Worm (Caenorhabditis elegans) whole organism, L4 larva: ENCODE results near the gene Y17D7C.6.
A peak's percentile ranks its signal among the peaks of the same experiment; 100 is the strongest.

Source experiments
- D1046.2 ChIP-seq: fragments of 200-800 bp; sonication (Bioruptor generic); IDR thresholded peaks from 2 replicates; pipeline ENCODE4 v1.3.6; 2022; ENCODE audit warnings: missing genetic modification characterization, missing compliant biosample characterization
- F26F4.8 ChIP-seq: fragments of 200-800 bp; sonication (Bioruptor generic); conservative IDR thresholded peaks from 2 replicates; pipeline ENCODE4 v1.3.6; 2022; ENCODE audit warnings: missing genetic modification characterization, missing compliant biosample characterization
- F49E8.2 ChIP-seq: sonication (generic microtip); optimal IDR thresholded peaks from 2 replicates; lab custom pipeline; 2016; ENCODE audit warnings: missing compliant biosample characterization, mild to moderate bottlenecking, missing genetic modification characterization, borderline replicate concordance
- Y48G9A.11 ChIP-seq: fragments of 200-800 bp; sonication (Bioruptor generic); IDR thresholded peaks from 2 replicates; pipeline ENCODE4 v1.3.6; 2022; ENCODE audit warnings: missing genetic modification reagents, missing genetic modification characterization, missing compliant biosample characterization
- ZK337.2 ChIP-seq: fragments of 200-800 bp; sonication (Bioruptor generic); IDR thresholded peaks from 2 replicates; pipeline ENCODE4 v1.3.6; 2022; ENCODE audit warnings: missing genetic modification reagents, missing genetic modification characterization, missing compliant biosample characterization
- ZK546.5 ChIP-seq, 2 experiments: sonication (generic microtip); optimal IDR thresholded peaks; 2 replicates each; lab custom pipeline; 2017; ENCODE audit warnings: missing biosample characterization in 2 of 2, missing genetic modification characterization in 2 of 2
- aha-1 ChIP-seq: fragments of 150-350 bp; peaks from one replicate; lab custom pipeline; 2014; ENCODE audit warnings: missing biosample characterization, missing genetic modification characterization
- aly-2 ChIP-seq: sonication (generic microtip); optimal IDR thresholded peaks from 2 replicates; lab custom pipeline; 2018; ENCODE audit warnings: missing biosample characterization, missing genetic modification characterization
- ceh-28 ChIP-seq: fragments of 150-350 bp; optimal IDR thresholded peaks from 2 replicates; lab custom pipeline; 2014; ENCODE audit warnings: missing biosample characterization, missing genetic modification reagents, missing genetic modification characterization
- ceh-44 ChIP-seq: fragments of 200-800 bp; sonication (Bioruptor generic); IDR thresholded peaks from 2 replicates; pipeline ENCODE4 v1.3.6; 2022; ENCODE audit warnings: missing genetic modification reagents, missing genetic modification characterization, missing compliant biosample characterization
- ceh-82 ChIP-seq: sonication (generic microtip); optimal IDR thresholded peaks from 2 replicates; lab custom pipeline; 2017; ENCODE audit warnings: missing biosample characterization, missing genetic modification characterization
- ces-1 ChIP-seq: fragments of 150-350 bp; sonication (generic microtip); optimal IDR thresholded peaks from 4 replicates; lab custom pipeline; 2014; ENCODE audit warnings: missing biosample characterization, missing genetic modification reagents, missing genetic modification characterization
- daf-12 ChIP-seq: fragments of 150-350 bp; optimal IDR thresholded peaks from 2 replicates; lab custom pipeline; 2014; ENCODE audit warnings: missing biosample characterization, missing genetic modification reagents, missing genetic modification characterization
- daf-19 ChIP-seq: fragments of 200-800 bp; sonication (Bioruptor generic); conservative IDR thresholded peaks from 2 replicates; pipeline ENCODE4 v1.3.6; 2022; ENCODE audit warnings: missing genetic modification characterization, missing compliant biosample characterization
- dmd-6 ChIP-seq: fragments of 200-800 bp; sonication (Bioruptor generic); IDR thresholded peaks from 2 replicates; pipeline ENCODE4 v1.3.6; 2022; ENCODE audit warnings: missing genetic modification reagents, missing genetic modification characterization, missing compliant biosample characterization
- dmd-8 ChIP-seq: fragments of 200-800 bp; sonication (Bioruptor generic); IDR thresholded peaks from 2 replicates; pipeline ENCODE4 v1.3.6; 2022; ENCODE audit warnings: missing genetic modification characterization, missing compliant biosample characterization
- dmd-9 ChIP-seq: fragments of 200-800 bp; sonication (Bioruptor generic); IDR thresholded peaks from 2 replicates; pipeline ENCODE4 v1.3.6; 2022; ENCODE audit warnings: missing genetic modification reagents, missing genetic modification characterization, missing compliant biosample characterization
- gei-8 ChIP-seq: fragments of 200-800 bp; sonication (Bioruptor generic); optimal IDR thresholded peaks from 2 replicates; lab custom pipeline; 2018; ENCODE audit warnings: mild to moderate bottlenecking, missing genetic modification characterization, missing compliant biosample characterization
- hlh-30 ChIP-seq: sonication (generic microtip); optimal IDR thresholded peaks from 2 replicates; lab custom pipeline; 2017; ENCODE audit warnings: antibody characterized with exemption, mild to moderate bottlenecking, missing genetic modification characterization, missing compliant biosample characterization; ENCODE audit not compliant: insufficient read depth
- hmg-1.1 ChIP-seq: fragments of 200-800 bp; sonication (Bioruptor generic); IDR thresholded peaks from 2 replicates; pipeline ENCODE4 v1.3.6; 2022; ENCODE audit warnings: missing genetic modification reagents, missing genetic modification characterization, missing compliant biosample characterization
- lin-1 ChIP-seq: fragments of 200-800 bp; sonication (Bioruptor generic); IDR thresholded peaks from 2 replicates; pipeline ENCODE4 v1.3.6; 2022; ENCODE audit warnings: missing genetic modification reagents, missing genetic modification characterization, missing compliant biosample characterization
- lin-39 ChIP-seq: fragments of 150-350 bp; optimal IDR thresholded peaks from 2 replicates; lab custom pipeline; 2014; ENCODE audit warnings: missing biosample characterization, missing genetic modification reagents, missing genetic modification characterization
- lir-3 ChIP-seq: sonication (generic microtip); optimal IDR thresholded peaks from 2 replicates; lab custom pipeline; 2016; ENCODE audit warnings: mild to moderate bottlenecking, missing genetic modification characterization, missing compliant biosample characterization
- lsy-2 ChIP-seq, 2 experiments: fragments of 150-350 bp in 1 of 2; sonication (generic microtip) in 1 of 2; optimal IDR thresholded peaks; 2 replicates each; lab custom pipeline; 2014 to 2017; ENCODE audit warnings: missing biosample characterization in 2 of 2, missing genetic modification characterization in 2 of 2
- mep-1 ChIP-seq: fragments of 150-350 bp; sonication (generic microtip); optimal IDR thresholded peaks from 3 replicates; lab custom pipeline; 2014; ENCODE audit warnings: missing biosample characterization, missing genetic modification characterization
- mes-2 ChIP-seq: sonication (generic microtip); optimal IDR thresholded peaks from 2 replicates; lab custom pipeline; 2016; ENCODE audit warnings: missing genotype, mild to moderate bottlenecking, missing genetic modification characterization, missing compliant biosample characterization; ENCODE audit not compliant: poor library complexity, severe bottlenecking
- nhr-25 ChIP-seq: sonication (generic microtip); optimal IDR thresholded peaks from 2 replicates; lab custom pipeline; 2017; ENCODE audit warnings: missing genetic modification characterization, mild to moderate bottlenecking, missing compliant biosample characterization, antibody characterized with exemption, moderate library complexity, borderline replicate concordance; ENCODE audit not compliant: insufficient read depth
- nhr-76 ChIP-seq: fragments of 150-350 bp; optimal IDR thresholded peaks from 2 replicates; lab custom pipeline; 2014; ENCODE audit warnings: missing biosample characterization, missing genetic modification characterization
- php-3 ChIP-seq: fragments of 200-800 bp; sonication (Bioruptor generic); IDR thresholded peaks from 2 replicates; pipeline ENCODE4 v1.3.6; 2022; ENCODE audit warnings: missing genetic modification reagents, missing genetic modification characterization, missing compliant biosample characterization
- rbr-2 ChIP-seq: sonication (generic microtip); optimal IDR thresholded peaks from 2 replicates; lab custom pipeline; 2016; ENCODE audit warnings: missing genotype, missing genetic modification characterization, missing compliant biosample characterization
- set-16 ChIP-seq: fragments of 200-800 bp; sonication (Bioruptor generic); IDR thresholded peaks from 2 replicates; pipeline ENCODE4 v1.3.6; 2022; ENCODE audit warnings: missing genetic modification reagents, missing genetic modification characterization, missing compliant biosample characterization
- snpc-1.2 ChIP-seq: fragments of 200-800 bp; sonication (Bioruptor generic); IDR thresholded peaks from 2 replicates; pipeline ENCODE4 v1.3.6; 2022; ENCODE audit warnings: missing genetic modification reagents, missing genetic modification characterization, missing compliant biosample characterization
- tag-97 ChIP-seq: fragments of 200-800 bp; sonication (Bioruptor generic); IDR thresholded peaks from 2 replicates; pipeline ENCODE4 v1.3.6; 2022; ENCODE audit warnings: missing genetic modification characterization, missing compliant biosample characterization
- unc-62 ChIP-seq, 3 experiments: fragments of 150-350 bp in 1 of 3; sonication (generic microtip); optimal IDR thresholded peaks in 2 of 3; peaks in 1 of 3; 1 replicate in 1 of 3; 2 replicates in 2 of 3; lab custom pipeline; 2014 to 2017; ENCODE audit warnings: missing biosample characterization in 3 of 3, missing genetic modification characterization in 3 of 3, missing genetic modification reagents in 3 of 3, missing genotype in 1 of 3
- zag-1 ChIP-seq: fragments of 150-350 bp; optimal IDR thresholded peaks from 2 replicates; lab custom pipeline; 2014; ENCODE audit warnings: missing biosample characterization, missing genetic modification characterization
- zip-11 ChIP-seq: fragments of 200-800 bp; sonication (Bioruptor generic); IDR thresholded peaks from 2 replicates; pipeline ENCODE4 v1.3.6; 2022; ENCODE audit warnings: missing genetic modification characterization, missing compliant biosample characterization
- zip-2 ChIP-seq: fragments of 150-350 bp; optimal IDR thresholded peaks from 2 replicates; lab custom pipeline; 2014; ENCODE audit warnings: missing biosample characterization, missing genetic modification characterization
- ztf-11 ChIP-seq: fragments of 150-350 bp; optimal IDR thresholded peaks from 2 replicates; lab custom pipeline; 2014; ENCODE audit warnings: missing biosample characterization, missing genetic modification characterization

Y17D7C.6 gene

ce11 chrV:18724076-18724475 lies 14.5 kb downstream of the Y17D7C.6 start:
- no peak for TF ChIP-seq aly-2 (tag; lab: Kevin White, UChicago)
- no peak for TF ChIP-seq gei-8
- peak in 1 of 2 experiments; percentile 4 for TF ChIP-seq ZK546.5 (tag; optimal IDR thresholded peaks at IDR 0.05; lab: Kevin White, UChicago)
- TF ChIP-seq aha-1 (tag; lab: Kevin White, UChicago) = peak; percentile 54

- TF ChIP-seq dmd-9 (GFP tag; lab: Robert Waterston, UW) (peak; percentile 68), D1046.2 (GFP tag; lab: Robert Waterston, UW) (peak; percentile 90), set-16 (GFP tag; lab: Robert Waterston, UW) (peak; percentile 45; the same call in 1 of the 2 replicates), Y48G9A.11 (GFP tag; lab: Robert Waterston, UW) (0 out of 2 replicates have a peak, but pooled peaks have one; percentile 22)
These were observed 15.2 kb downstream of the Y17D7C.6 start for ce11 chrV:18724810-18725209.

ce11 chrV:18725858-18726257 lies 16.2 kb downstream of the Y17D7C.6 start:
- TF ChIP-seq lin-1 (no peak), F49E8.2 (tag; lab: Kevin White, UChicago) (no peak), zip-2 (no peak), lsy-2 (tag; optimal IDR thresholded peaks at IDR 0.05; lab: Kevin White, UChicago) (no peak), ZK337.2 (no peak), daf-12 (tag; lab: Kevin White, UChicago) (no peak), mes-2 (tag; lab: Kevin White, UChicago) (no peak), ztf-11 (no peak), lin-39 (no peak), ceh-44 (GFP tag; lab: Robert Waterston, UW) (no peak), aly-2 (tag; lab: Kevin White, UChicago) (no peak), ces-1 (GFP tag; lab: Kevin White, UChicago) (no peak), tag-97 (GFP tag; lab: Robert Waterston, UW) (no peak), nhr-76 (tag; lab: Kevin White, UChicago) (no peak), zip-11 (GFP tag; lab: Robert Waterston, UW) (no peak), unc-62 (GFP tag; optimal IDR thresholded peaks at IDR 0.05 in 1 of 2; lab: Kevin White, UChicago) (no peak), unc-62 (tag; optimal IDR thresholded peaks at IDR 0.05; lab: Kevin White, UChicago) (no peak), hlh-30 (tag; lab: Kevin White, UChicago) (no peak)
- TF ChIP-seq, all 104 proteins: peak for 0

ce11 chrV:18729324-18729924 lies 19.8 kb downstream of the Y17D7C.6 start, which contains the start of gene asp-19:
asp-19 (minus strand) TSS chrV:18729374.
- TF ChIP-seq ztf-11 (no peak), snpc-1.2 (GFP tag; lab: Robert Waterston, UW) (no peak), gei-8 (no peak), rbr-2 (tag; lab: Kevin White, UChicago) (no peak), set-16 (GFP tag; lab: Robert Waterston, UW) (peak; percentile 62)
- TF ChIP-seq, all 104 proteins: peak for 1

ce11 chrV:18731579-18732041 lies 22.0 kb downstream of the Y17D7C.6 start, which contains the start of the genes asp-18 and scl-19:
asp-18 (minus strand) TSS chrV:18731679.
scl-19 (plus strand) TSS chrV:18731991.
- TF ChIP-seq zag-1 (tag; lab: Kevin White, UChicago) = no peak
- TF ChIP-seq php-3 = no peak
- no peak for TF ChIP-seq D1046.2 (GFP tag; lab: Robert Waterston, UW)
- no peak for TF ChIP-seq daf-19
- TF ChIP-seq hmg-1.1 = no peak
- TF ChIP-seq lir-3 = no peak
- TF ChIP-seq F26F4.8 (GFP tag; lab: Robert Waterston, UW) = no peak
- TF ChIP-seq ceh-82 (tag; lab: Kevin White, UChicago) = no peak
- no peak for TF ChIP-seq dmd-8 (GFP tag; lab: Robert Waterston, UW)
- no peak for TF ChIP-seq lin-39
- TF ChIP-seq mep-1 (tag; lab: Kevin White, UChicago) = no peak
- no peak for TF ChIP-seq unc-62 (GFP tag; optimal IDR thresholded peaks at IDR 0.05 in 1 of 2; lab: Kevin White, UChicago)
- no peak for TF ChIP-seq unc-62 (tag; optimal IDR thresholded peaks at IDR 0.05; lab: Kevin White, UChicago)
- no peak for TF ChIP-seq nhr-25
- no peak for TF ChIP-seq ceh-28 (tag; lab: Kevin White, UChicago)
- TF ChIP-seq dmd-6 (GFP tag; lab: Robert Waterston, UW) = no peak
